Worm (Caenorhabditis elegans) whole organism, midembryonic: ENCODE measurements around the gene F49F1.17.
"Not testable (repeated sequence)": the region's sequence is repeated elsewhere in the genome, so short reads cannot be mapped to it uniquely, and the experiment has no call there.

Source experiments
- T22C8.4 ChIP-seq: fragments of 200-800 bp; sonication (Bioruptor generic); IDR thresholded peaks from 2 replicates; pipeline ENCODE4 v1.3.6; 2022; ENCODE audit warnings: missing genetic modification characterization, missing compliant biosample characterization
- cog-1 ChIP-seq: sonication (generic microtip); optimal IDR thresholded peaks from 2 replicates; lab custom pipeline; 2016; ENCODE audit warnings: missing genetic modification characterization, missing compliant biosample characterization
- flt-1 ChIP-seq: fragments of 200-800 bp; sonication (Bioruptor generic); IDR thresholded peaks from 2 replicates; pipeline ENCODE4 v1.3.6; 2022; ENCODE audit warnings: missing genetic modification characterization, missing compliant biosample characterization
- klf-2 ChIP-seq: fragments of 200-800 bp; sonication (Bioruptor generic); conservative IDR thresholded peaks from 2 replicates; pipeline ENCODE4 v1.3.6; 2022; ENCODE audit warnings: missing genetic modification reagents, missing genetic modification characterization, missing compliant biosample characterization

- TF ChIP-seq T22C8.4 (GFP tag; lab: Robert Waterston, UW); klf-2 (GFP tag; lab: Robert Waterston, UW); cog-1 (tag; lab: Kevin White, UChicago); flt-1 (GFP tag; lab: Robert Waterston, UW): not testable (repeated sequence)
These were observed 10.0 kb downstream of the F49F1.17 start, which contains the start of gene F49F1.7 for ce11 chrIV:4125657-4126056.
